Worm (Caenorhabditis elegans): ENCODE results near the gene cdr-3.

DNA sequence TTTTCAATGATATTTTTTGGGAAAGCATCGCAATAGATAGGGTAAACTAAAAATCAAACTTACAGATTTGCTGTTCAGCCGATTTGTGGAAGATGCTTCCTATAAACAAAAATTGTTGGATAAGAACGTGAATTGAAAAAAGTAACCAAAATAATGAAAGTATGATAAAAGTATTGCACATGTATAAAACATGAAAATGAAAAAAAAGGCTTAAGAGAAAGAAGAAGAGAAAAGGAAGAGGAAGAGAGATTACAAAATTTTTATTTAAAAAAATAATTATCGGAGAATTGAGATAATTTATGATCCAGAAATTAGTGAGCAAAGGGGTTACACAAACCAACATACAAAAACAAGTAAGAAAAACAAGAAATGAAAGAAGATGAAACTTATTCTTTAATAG lies 24.2 kb upstream of the cdr-3 start, which contains the start of gene pals-37:
- TF ChIP-seq pha-2 (tag; optimal IDR thresholded peaks at IDR 0.05): no peak
- no peak for TF ChIP-seq elt-2 (tag; optimal IDR thresholded peaks at IDR 0.05)
- TF ChIP-seq npax-4 (tag; optimal IDR thresholded peaks at IDR 0.05): no peak
- no peak for TF ChIP-seq pha-4 (tag; optimal IDR thresholded peaks at IDR 0.05)
- TF ChIP-seq nhr-11 (tag; optimal IDR thresholded peaks at IDR 0.05): no peak
- no peak for TF ChIP-seq elt-4 (tag; optimal IDR thresholded peaks at IDR 0.05)
